Worm (Caenorhabditis elegans) whole organism, late embryonic: ENCODE data around the gene sek-3.

Experiments used
- K09A11.1 ChIP-seq: sonication (generic microtip); optimal IDR thresholded peaks from 2 replicates; lab custom pipeline; 2017; ENCODE audit warnings: antibody characterized with exemption, mild to moderate bottlenecking, missing genetic modification characterization, missing compliant biosample characterization; ENCODE audit not compliant: insufficient read depth
- lin-11 ChIP-seq: fragments of 200-800 bp; sonication (Bioruptor generic); optimal IDR thresholded peaks from 2 replicates; lab custom pipeline; 2018; ENCODE audit warnings: mild to moderate bottlenecking, missing genetic modification characterization, missing compliant biosample characterization
- nhr-232 ChIP-seq: sonication (generic microtip); optimal IDR thresholded peaks from 2 replicates; lab custom pipeline; 2016; ENCODE audit warnings: missing genetic modification characterization, missing compliant biosample characterization
- pax-1 ChIP-seq: fragments of 150-350 bp; optimal IDR thresholded peaks from 2 replicates; lab custom pipeline; 2014; ENCODE audit warnings: missing biosample characterization, missing genetic modification characterization
- pha-4 ChIP-seq: fragments of 150-350 bp; optimal IDR thresholded peaks from 2 replicates; lab custom pipeline; 2018; ENCODE audit warnings: missing biosample characterization, missing genetic modification reagents, missing genetic modification characterization
- pros-1 ChIP-seq: fragments of 150-350 bp; optimal IDR thresholded peaks from 2 replicates; lab custom pipeline; 2014; ENCODE audit warnings: missing biosample characterization, missing genetic modification reagents, missing genetic modification characterization
- sox-2 ChIP-seq: fragments of 200-800 bp; sonication (Bioruptor generic); IDR thresholded peaks from 2 replicates; pipeline ENCODE4 v1.3.6; 2022; ENCODE audit warnings: missing genetic modification reagents, missing genetic modification characterization, missing compliant biosample characterization

ce11 chrX:5009000-5009399, 8.7 kb upstream of the sek-3 start, which contains the start of gene hsd-3:
- no peak for TF ChIP-seq nhr-232 (tag; lab: Kevin White, UChicago)
- no peak for TF ChIP-seq pha-4 (tag; lab: Kevin White, UChicago)
- no peak for TF ChIP-seq pax-1 (tag; lab: Kevin White, UChicago)
- no peak for TF ChIP-seq pros-1 (tag; lab: Kevin White, UChicago)
- TF ChIP-seq K09A11.1 (tag; lab: Kevin White, UChicago), result no peak
- no peak for TF ChIP-seq sox-2 (GFP tag; lab: Robert Waterston, UW)
- TF ChIP-seq lin-11 (tag; lab: Kevin White, UChicago), result no peak
